Worm (Caenorhabditis elegans): ENCODE data around the gene R166.2.

Gene R166.2

ce11 chrII:10537571-10537970 is at the start of gene R166.2:
R166.2 (minus strand) TSS chrII:10537671.
- no peak for TF ChIP-seq nhr-90 (tag; optimal IDR thresholded peaks at IDR 0.05)
- no peak for TF ChIP-seq nhr-120 (GFP tag; IDR thresholded peaks at IDR 0.05)
- TF ChIP-seq hmg-20 (GFP tag; IDR thresholded peaks at IDR 0.05), result no peak
- no peak for TF ChIP-seq let-607 (tag; optimal IDR thresholded peaks at IDR 0.05)
- TF ChIP-seq sea-2 (GFP tag; IDR thresholded peaks at IDR 0.05), result no peak
- TF ChIP-seq mes-4 (tag; optimal IDR thresholded peaks at IDR 0.05), result no peak
- TF ChIP-seq F23B12.7 (tag; optimal IDR thresholded peaks at IDR 0.05; ENCODE audit: insufficient read depth), result no peak
- TF ChIP-seq ceh-40 (GFP tag; IDR thresholded peaks at IDR 0.05), result no peak

- TF ChIP-seq nfyb-1 (GFP tag; IDR thresholded peaks at IDR 0.05) (no peak), Y95B8A.8 (GFP tag; IDR thresholded peaks at IDR 0.05) (0 out of 2 replicates have a peak, but pooled peaks have one; percentile 11)
Measured at ce11 chrII:10584036-10584435, 46.6 kb upstream of the R166.2 start, which contains the start of gene algn-9. algn-9 (plus strand) TSS chrII:10584336.

ce11 chrII:10582318-10582717 is 44.8 kb upstream of the R166.2 start, which contains the start of gene mrps-22:
mrps-22 (plus strand) TSS chrII:10582618.
- no peak for TF ChIP-seq sdz-38 (tag; optimal IDR thresholded peaks at IDR 0.05)

ce11 chrII:10580833-10581232 is 43.4 kb upstream of the R166.2 start, which contains the start of gene dap-3:
dap-3 (plus strand) TSS chrII:10581133.
- TF ChIP-seq rec-8 (tag; optimal IDR thresholded peaks at IDR 0.05) (no peak), Y56A3A.18 (GFP tag; IDR thresholded peaks at IDR 0.05) (no peak), ZK185.1 (tag; optimal IDR thresholded peaks at IDR 0.05; ENCODE audit: poor library complexity, severe bottlenecking) (no peak), cebp-1 (GFP tag; IDR thresholded peaks at IDR 0.05) (no peak), cebp-1 (tag; optimal IDR thresholded peaks at IDR 0.05) (no peak), bed-1 (GFP tag; IDR thresholded peaks at IDR 0.05) (no peak), ztf-25 (GFP tag; IDR thresholded peaks at IDR 0.05) (no peak), hlh-26 (GFP tag; conservative IDR thresholded peaks at IDR 0.05) (no peak), cebp-2 (GFP tag; IDR thresholded peaks at IDR 0.05) (no peak), ztf-6 (GFP tag; IDR thresholded peaks at IDR 0.05) (no peak), Y53F4B.3 (GFP tag; IDR thresholded peaks at IDR 0.05) (no peak), tbx-9 (tag; optimal IDR thresholded peaks at IDR 0.05; ENCODE audit: borderline replicate concordance) (no peak), ama-1 (optimal IDR thresholded peaks at IDR 0.05) (no peak), ama-1 (GFP tag; optimal IDR thresholded peaks at IDR 0.05) (no peak), F55B11.4 (tag; optimal IDR thresholded peaks at IDR 0.05; ENCODE audit: borderline replicate concordance, insufficient read depth) (no peak), madf-3 (GFP tag; IDR thresholded peaks at IDR 0.05) (no peak), hmg-1.2 (GFP tag; IDR thresholded peaks at IDR 0.05) (no peak)

ce11 chrII:10579655-10580054 is 42.2 kb upstream of the R166.2 start, which contains the start of gene dohh-1:
dohh-1 (plus strand) TSS chrII:10579955.
- TF ChIP-seq cebp-1 (GFP tag; IDR thresholded peaks at IDR 0.05) (no peak), cebp-1 (tag; optimal IDR thresholded peaks at IDR 0.05) (no peak), let-526 (GFP tag; IDR thresholded peaks at IDR 0.05) (no peak), ztf-26 (tag; optimal IDR thresholded peaks at IDR 0.05) (no peak), ZK185.1 (tag; optimal IDR thresholded peaks at IDR 0.05; ENCODE audit: poor library complexity, severe bottlenecking) (no peak), B0336.3 (GFP tag; IDR thresholded peaks at IDR 0.05) (no peak), somi-1 (GFP tag; optimal IDR thresholded peaks at IDR 0.05) (no peak), Y56A3A.18 (GFP tag; IDR thresholded peaks at IDR 0.05) (no peak), tbx-9 (tag; optimal IDR thresholded peaks at IDR 0.05; ENCODE audit: borderline replicate concordance) (no peak), rec-8 (tag; optimal IDR thresholded peaks at IDR 0.05) (no peak)

Measured in whole organism, young adult.